Fruit fly (Drosophila melanogaster) whole organism, embryonic: ENCODE data around the gene CG32797.

ENCODE experiments used
- CG10543 ChIP-seq: fragments of 200-800 bp; sonication (Bioruptor generic); optimal IDR thresholded peaks from 3 replicates; lab custom pipeline; 2017; ENCODE audit warnings: missing biosample characterization, mild to moderate bottlenecking, missing genetic modification characterization, moderate library complexity
- CG11247 ChIP-seq: fragments of 200-800 bp; sonication (Bioruptor generic); IDR thresholded peaks from 2 replicates; pipeline ENCODE4 v1.3.6; 2022; ENCODE audit warnings: missing biosample characterization, missing genetic modification characterization
- CG11398 ChIP-seq: fragments of 200-800 bp; sonication (Bioruptor generic); optimal IDR thresholded peaks from 2 replicates; lab custom pipeline; 2016; ENCODE audit warnings: missing biosample characterization, missing genetic modification characterization
- CG12236 ChIP-seq: fragments of 200-800 bp; sonication (Bioruptor generic); optimal IDR thresholded peaks from 2 replicates; lab custom pipeline; 2016; ENCODE audit warnings: missing biosample characterization, missing genetic modification characterization
- CG13296 ChIP-seq: fragments of 200-800 bp; sonication (Bioruptor generic); optimal IDR thresholded peaks from 3 replicates; lab custom pipeline; 2018; ENCODE audit warnings: missing biosample characterization, mild to moderate bottlenecking, missing genetic modification characterization
- CG13624 ChIP-seq: fragments of 200-800 bp; sonication (Bioruptor generic); optimal IDR thresholded peaks from 2 replicates; lab custom pipeline; 2016; ENCODE audit warnings: missing biosample characterization, missing genetic modification characterization
- CG14050 ChIP-seq: fragments of 200-800 bp; sonication (Bioruptor generic); IDR thresholded peaks from 3 replicates; pipeline ENCODE4 v1.3.6; 2022; ENCODE audit warnings: missing biosample characterization, missing genetic modification characterization
- CG14710 ChIP-seq: fragments of 200-800 bp; sonication (Bioruptor generic); optimal IDR thresholded peaks from 3 replicates; lab custom pipeline; 2019; ENCODE audit warnings: missing biosample characterization, mild to moderate bottlenecking, missing genetic modification characterization, moderate library complexity
- CG16779 ChIP-seq: fragments of 200-800 bp; sonication (Bioruptor generic); IDR thresholded peaks from 2 replicates; pipeline ENCODE4 v1.3.6; 2022; ENCODE audit warnings: missing biosample characterization, missing genetic modification characterization
- CG17186 ChIP-seq: fragments of 200-800 bp; sonication (Bioruptor generic); optimal IDR thresholded peaks from 3 replicates; lab custom pipeline; 2017; ENCODE audit warnings: missing biosample characterization, missing genetic modification reagents, missing genetic modification characterization
- CG17829 ChIP-seq: fragments of 200-800 bp; optimal IDR thresholded peaks from 2 replicates; lab custom pipeline; 2019; ENCODE audit warnings: missing biosample characterization, mild to moderate bottlenecking, missing genetic modification characterization, moderate library complexity
- CG32767 ChIP-seq: fragments of 200-800 bp; sonication (Bioruptor generic); IDR thresholded peaks from 2 replicates; pipeline ENCODE4 v1.3.6; 2022; ENCODE audit warnings: missing biosample characterization, missing genetic modification characterization
- CG4707 ChIP-seq: fragments of 200-800 bp; sonication (Bioruptor generic); optimal IDR thresholded peaks from 2 replicates; lab custom pipeline; 2018; ENCODE audit warnings: missing biosample characterization, mild to moderate bottlenecking, missing genetic modification characterization, moderate library complexity
- CG6765 ChIP-seq: fragments of 200-800 bp; sonication (Bioruptor generic); optimal IDR thresholded peaks from 3 replicates; lab custom pipeline; 2017; ENCODE audit warnings: missing biosample characterization, mild to moderate bottlenecking, missing genetic modification characterization
- CG6791 ChIP-seq: fragments of 200-800 bp; sonication (Bioruptor generic); IDR thresholded peaks from 3 replicates; pipeline ENCODE4 v1.3.6; 2022; ENCODE audit warnings: missing biosample characterization, missing genetic modification characterization; ENCODE audit not compliant: partially characterized antibody
- CG7963 ChIP-seq: fragments of 200-800 bp; sonication (Bioruptor generic); IDR thresholded peaks from 3 replicates; pipeline ENCODE4 v1.3.6; 2022; ENCODE audit warnings: missing biosample characterization, missing genetic modification characterization; ENCODE audit not compliant: partially characterized antibody
- CG8089 ChIP-seq: fragments of 200-800 bp; sonication (Bioruptor generic); optimal IDR thresholded peaks from 3 replicates; lab custom pipeline; 2016; ENCODE audit warnings: missing biosample characterization, missing genetic modification characterization
- CG8478 ChIP-seq: fragments of >200 bp; optimal IDR thresholded peaks from 2 replicates; lab custom pipeline; 2018
- CG9876 ChIP-seq: fragments of 200-800 bp; sonication (Bioruptor generic); optimal IDR thresholded peaks from 2 replicates; lab custom pipeline; 2016; ENCODE audit warnings: missing biosample characterization, missing genetic modification characterization
- ERR ChIP-seq: fragments of 200-800 bp; sonication (Bioruptor generic); optimal IDR thresholded peaks from 2 replicates; lab custom pipeline; 2016; ENCODE audit warnings: missing biosample characterization, missing genetic modification characterization
- HLH4C ChIP-seq: fragments of 200-800 bp; sonication (Bioruptor generic); IDR thresholded peaks from 3 replicates; pipeline ENCODE4 v1.3.6; 2022; ENCODE audit warnings: missing biosample characterization, missing genetic modification characterization; ENCODE audit not compliant: partially characterized antibody
- HLH54F ChIP-seq: fragments of 200-800 bp; sonication (Bioruptor generic); optimal IDR thresholded peaks from 3 replicates; lab custom pipeline; 2016; ENCODE audit warnings: missing biosample characterization, missing genetic modification characterization
- HmgZ ChIP-seq: fragments of 200-800 bp; sonication (Bioruptor generic); optimal IDR thresholded peaks from 2 replicates; lab custom pipeline; 2018; ENCODE audit warnings: missing biosample characterization, mild to moderate bottlenecking, missing genetic modification characterization
- Max ChIP-seq: fragments of 200-800 bp; sonication (Bioruptor generic); optimal IDR thresholded peaks from 2 replicates; lab custom pipeline; 2016; ENCODE audit warnings: missing biosample characterization, mild to moderate bottlenecking, missing genetic modification characterization
- Meics ChIP-seq: fragments of 200-800 bp; sonication (Bioruptor generic); optimal IDR thresholded peaks from 2 replicates; lab custom pipeline; 2017; ENCODE audit warnings: missing biosample characterization, mild to moderate bottlenecking, missing genetic modification characterization
- NfI ChIP-seq: fragments of 200-800 bp; sonication (Bioruptor generic); optimal IDR thresholded peaks from 3 replicates; lab custom pipeline; 2018; ENCODE audit warnings: missing biosample characterization, mild to moderate bottlenecking, missing genetic modification characterization, moderate library complexity
- Rfx ChIP-seq: fragments of 200-800 bp; sonication (Bioruptor generic); IDR thresholded peaks from 2 replicates; pipeline ENCODE4 v1.3.6; 2022; ENCODE audit warnings: missing biosample characterization, missing genetic modification characterization
- Spps ChIP-seq: fragments of 200-800 bp; sonication (Bioruptor generic); optimal IDR thresholded peaks from 2 replicates; lab custom pipeline; 2018; ENCODE audit warnings: missing biosample characterization, mild to moderate bottlenecking, missing genetic modification characterization
- Stat92E ChIP-seq, 3 experiments: fragments of >200 bp in 2 of 3; fragments of 200-800 bp in 1 of 3; sonication (Bioruptor generic) in 1 of 3; optimal IDR thresholded peaks; 2 replicates each; lab custom pipeline; 2017 to 2019; ENCODE audit warnings: missing biosample characterization in 3 of 3, missing genetic modification characterization in 3 of 3, mild to moderate bottlenecking in 1 of 3, moderate library complexity in 1 of 3
- bbx ChIP-seq: fragments of 200-800 bp; sonication (Bioruptor generic); IDR thresholded peaks from 2 replicates; pipeline ENCODE4 v1.3.6; 2022; ENCODE audit warnings: missing biosample characterization, missing genetic modification characterization; ENCODE audit not compliant: partially characterized antibody
- cg ChIP-seq: fragments of 200-800 bp; sonication (Bioruptor generic); optimal IDR thresholded peaks from 3 replicates; lab custom pipeline; 2019; ENCODE audit warnings: missing biosample characterization, mild to moderate bottlenecking, missing genetic modification characterization, moderate library complexity
- hb ChIP-seq: fragments of 200-800 bp; sonication (Bioruptor generic); IDR thresholded peaks from 3 replicates; pipeline ENCODE4 v1.3.6; 2022; ENCODE audit warnings: missing biosample characterization, missing genetic modification characterization; ENCODE audit not compliant: partially characterized antibody
- insv ChIP-seq, 2 experiments: fragments of 200-800 bp; sonication (Bioruptor generic); optimal IDR thresholded peaks; 3 replicates each; lab custom pipeline; 2016 to 2018; ENCODE audit warnings: missing biosample characterization in 2 of 2, missing genetic modification characterization in 2 of 2
- ken ChIP-seq: fragments of 200-800 bp; sonication (Bioruptor generic); IDR thresholded peaks from 3 replicates; pipeline ENCODE4 v1.3.6; 2022; ENCODE audit warnings: missing biosample characterization, missing genetic modification characterization
- lbe ChIP-seq: fragments of 200-800 bp; sonication (Bioruptor generic); optimal IDR thresholded peaks from 2 replicates; lab custom pipeline; 2016; ENCODE audit warnings: missing biosample characterization, mild to moderate bottlenecking, missing genetic modification characterization
- nom ChIP-seq: fragments of 200-800 bp; sonication (Bioruptor generic); optimal IDR thresholded peaks from 2 replicates; lab custom pipeline; 2017; ENCODE audit warnings: missing biosample characterization, missing genetic modification characterization, mild to moderate bottlenecking, moderate library complexity, missing genetic modification reagents
- pan ChIP-seq, 4 experiments: fragments of >200 bp in 3 of 4; fragments of 200-800 bp in 1 of 4; sonication (Bioruptor generic) in 1 of 4; optimal IDR thresholded peaks in 3 of 4; IDR thresholded peaks in 1 of 4; 2 replicates each; pipeline versions ENCODE4 v1.3.6 to Lab custom; 2017 to 2022; ENCODE audit warnings: missing biosample characterization in 2 of 4, missing genetic modification characterization in 2 of 4, mixed read lengths in 1 of 4
- pho ChIP-seq: fragments of 200-800 bp; sonication (Bioruptor generic); optimal IDR thresholded peaks from 2 replicates; lab custom pipeline; 2016; ENCODE audit warnings: missing biosample characterization, missing genetic modification characterization
- sens-2 ChIP-seq: fragments of 200-800 bp; sonication (Bioruptor generic); IDR thresholded peaks from 2 replicates; pipeline ENCODE4 v1.3.6; 2022; ENCODE audit warnings: missing biosample characterization, missing genetic modification characterization
- slbo ChIP-seq: fragments of 200-800 bp; sonication (Bioruptor generic); IDR thresholded peaks from 2 replicates; pipeline ENCODE4 v1.3.6; 2022; ENCODE audit warnings: missing biosample characterization, missing genetic modification characterization
- so ChIP-seq: fragments of 200-800 bp; sonication (Bioruptor generic); IDR thresholded peaks from 3 replicates; pipeline ENCODE4 v1.3.6; 2022; ENCODE audit warnings: missing biosample characterization, missing genetic modification characterization
- ssp ChIP-seq: fragments of 200-800 bp; sonication (Bioruptor generic); IDR thresholded peaks from 2 replicates; pipeline ENCODE4 v1.3.6; 2022; ENCODE audit warnings: missing biosample characterization, missing genetic modification characterization
- trem ChIP-seq: fragments of 200-800 bp; optimal IDR thresholded peaks from 3 replicates; lab custom pipeline; 2019; ENCODE audit warnings: missing biosample characterization, mild to moderate bottlenecking, missing genetic modification characterization, moderate library complexity
- unc-4 ChIP-seq: fragments of 200-800 bp; sonication (Bioruptor generic); IDR thresholded peaks from 2 replicates; pipeline ENCODE4 v1.3.6; 2022; ENCODE audit warnings: missing biosample characterization, missing genetic modification characterization; ENCODE audit not compliant: partially characterized antibody
- unpg ChIP-seq: fragments of 200-800 bp; sonication (Bioruptor generic); optimal IDR thresholded peaks from 3 replicates; lab custom pipeline; 2018; ENCODE audit warnings: missing biosample characterization, mild to moderate bottlenecking, missing genetic modification characterization, moderate library complexity
- vnd ChIP-seq: fragments of 200-800 bp; sonication (Bioruptor generic); IDR thresholded peaks from 3 replicates; pipeline ENCODE4 v1.3.6; 2022; ENCODE audit warnings: missing biosample characterization, missing genetic modification characterization; ENCODE audit not compliant: partially characterized antibody
- wek ChIP-seq: fragments of 200-800 bp; sonication (Bioruptor generic); optimal IDR thresholded peaks from 3 replicates; lab custom pipeline; 2018; ENCODE audit warnings: missing biosample characterization, mild to moderate bottlenecking, missing genetic modification characterization, moderate library complexity
- z ChIP-seq: fragments of 200-800 bp; sonication (Bioruptor generic); IDR thresholded peaks from 3 replicates; pipeline ENCODE4 v1.3.6; 2022; ENCODE audit warnings: missing biosample characterization, missing genetic modification characterization
- zen2 ChIP-seq: fragments of 200-800 bp; sonication (Bioruptor generic); IDR thresholded peaks from 3 replicates; pipeline ENCODE4 v1.3.6; 2022; ENCODE audit warnings: missing biosample characterization, missing genetic modification characterization; ENCODE audit not compliant: partially characterized antibody

The CG32797 gene

dm6 chrX:2447750-2448299 is 22.2 kb upstream of the CG32797 start, which contains the start of gene z (continued):
- peak; percentile 90 for TF ChIP-seq unc-4 (GFP tag; lab: Robert Waterston, UW)
- peak; percentile 84 for TF ChIP-seq CG8478 (lab: Kevin White, UChicago)
- TF ChIP-seq CG17829 (tag; lab: Kevin White, UChicago) = peak; percentile 3
- peak; percentile 91 for TF ChIP-seq hb (GFP tag; lab: Robert Waterston, UW)
- 0 out of 2 replicates have a peak, but pooled peaks have one; percentile 28 for TF ChIP-seq Rfx (GFP tag; lab: Robert Waterston, UW)
- no peak for TF ChIP-seq wek
- no peak for TF ChIP-seq unpg (GFP tag; lab: Kevin White, UChicago)
- TF ChIP-seq HLH4C (GFP tag; lab: Robert Waterston, UW) = peak; percentile 91
- no peak for TF ChIP-seq CG16779 (GFP tag; lab: Robert Waterston, UW)
- no peak for TF ChIP-seq so (GFP tag; lab: Robert Waterston, UW)
- no peak for TF ChIP-seq sens-2 (GFP tag; lab: Robert Waterston, UW)
- no peak for TF ChIP-seq Spps (tag; lab: Kevin White, UChicago)
- peak; percentile 99 for TF ChIP-seq cg (GFP tag; lab: Kevin White, UChicago)
- no peak for TF ChIP-seq slbo (GFP tag; lab: Robert Waterston, UW)
- peak; percentile 58 for TF ChIP-seq CG32767
- no peak for TF ChIP-seq CG10543 (GFP tag; lab: Kevin White, UChicago)
- peak; percentile 92 for TF ChIP-seq bbx (GFP tag; lab: Robert Waterston, UW)
- peak; percentile 81 for TF ChIP-seq zen2
- TF ChIP-seq ERR (GFP tag; lab: Kevin White, UChicago) = no peak
- TF ChIP-seq CG13624 = peak; percentile 34
- no peak for TF ChIP-seq CG8089
- TF ChIP-seq CG4707 = no peak
- TF ChIP-seq CG6791 (GFP tag; lab: Robert Waterston, UW) = peak; percentile 90
- TF ChIP-seq CG13296 (GFP tag; lab: Kevin White, UChicago) = no peak
- TF ChIP-seq CG17186 = peak; percentile 3
- no peak for TF ChIP-seq ken (GFP tag; lab: Robert Waterston, UW)
- no peak for TF ChIP-seq CG6765 (GFP tag; lab: Kevin White, UChicago)
- TF ChIP-seq CG7963 (GFP tag; lab: Robert Waterston, UW) = peak; percentile 91
- peak; percentile 23 for TF ChIP-seq HmgZ (tag; lab: Kevin White, UChicago)
- no peak for TF ChIP-seq insv (GFP tag; optimal IDR thresholded peaks at IDR 0.05; lab: Kevin White, UChicago)
- TF ChIP-seq lbe (GFP tag; lab: Kevin White, UChicago) = no peak
- TF ChIP-seq CG11398 (GFP tag; lab: Kevin White, UChicago) = no peak
- TF ChIP-seq pho (GFP tag; lab: Kevin White, UChicago) = peak; percentile 34
- TF ChIP-seq z (GFP tag; lab: Robert Waterston, UW) = peak; percentile 100
- peak; percentile 90 for TF ChIP-seq vnd (GFP tag; lab: Robert Waterston, UW)
- no peak for TF ChIP-seq pan (optimal IDR thresholded peaks at IDR 0.05; lab: Kevin White, UChicago)
- TF ChIP-seq pan (GFP tag; optimal IDR thresholded peaks at IDR 0.05 in 1 of 2, IDR thresholded peaks at IDR 0.05 in 1 of 2) = no peak

DNA sequence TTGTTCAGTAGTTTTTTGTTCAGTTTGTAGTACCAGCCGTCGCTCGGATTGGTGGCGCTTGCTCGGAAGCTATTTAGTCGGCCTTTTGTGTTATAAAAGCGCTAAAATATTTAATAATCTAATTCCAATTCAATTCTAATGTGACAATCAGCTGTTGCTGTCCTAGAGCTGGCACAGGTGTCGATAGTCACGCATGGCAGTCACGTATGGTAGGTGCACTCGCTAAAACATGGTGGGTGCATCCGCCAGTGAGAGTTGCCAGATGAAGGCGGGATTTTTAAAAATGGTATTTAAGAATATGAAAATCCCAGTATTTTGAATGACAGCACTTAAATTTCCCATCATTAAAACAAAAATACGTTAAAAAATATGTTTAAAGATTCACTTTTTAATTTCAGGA is 18.1 kb upstream of the CG32797 start, which contains the start of gene tko:
TSS of gene tko (minus strand) at position 179 of the 400 bp plus-strand sequence.
- TF ChIP-seq CG9876 (GFP tag; lab: Kevin White, UChicago) (peak; percentile 35), CG11247 (GFP tag; lab: Robert Waterston, UW) (no peak), NfI (GFP tag; lab: Kevin White, UChicago) (no peak), Meics (GFP tag; lab: Kevin White, UChicago) (no peak), pan (optimal IDR thresholded peaks at IDR 0.05; lab: Kevin White, UChicago) (no peak), pan (GFP tag; optimal IDR thresholded peaks at IDR 0.05 in 1 of 2, IDR thresholded peaks at IDR 0.05 in 1 of 2) (peak in 1 of 2 experiments; percentile 32), CG12236 (GFP tag; lab: Kevin White, UChicago) (no peak), HmgZ (tag; lab: Kevin White, UChicago) (peak; percentile 84), trem (tag; lab: Kevin White, UChicago) (peak; percentile 85), CG14050 (GFP tag; lab: Robert Waterston, UW) (no peak), CG14710 (peak; percentile 68), Max (GFP tag; lab: Kevin White, UChicago) (peak; percentile 12), CG7963 (GFP tag; lab: Robert Waterston, UW) (peak; percentile 90), ssp (GFP tag; lab: Robert Waterston, UW) (no peak), Stat92E (GFP tag; optimal IDR thresholded peaks at IDR 0.05; lab: Kevin White, UChicago) (peak in 1 of 3 experiments; percentile 47), nom (GFP tag; lab: Kevin White, UChicago) (no peak), HLH54F (GFP tag; lab: Kevin White, UChicago) (peak; percentile 25)
